Fruit fly (Drosophila melanogaster): Measurements from ENCODE around the gene CG42446.

CG42446 gene

DNA sequence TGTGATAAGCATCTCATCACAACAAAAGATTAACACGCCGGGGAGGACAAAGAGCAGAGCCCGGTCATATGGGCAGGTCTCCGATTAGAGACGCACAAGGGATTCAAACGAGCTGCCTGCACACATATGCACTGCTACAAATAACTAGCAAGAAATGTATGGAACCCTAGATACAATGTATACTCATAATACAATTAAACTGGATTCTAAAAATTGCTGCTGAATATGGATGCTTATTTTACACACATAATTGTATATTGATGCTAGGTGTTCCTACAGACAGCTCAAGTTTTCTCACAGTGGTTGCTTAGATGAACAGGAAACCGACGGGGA lies 22.9 kb downstream of the CG42446 start (continued):
- peak; percentile 34 for TF ChIP-seq CG16779 (tag; optimal IDR thresholded peaks at IDR 0.05)
- TF ChIP-seq spab (GFP tag; optimal IDR thresholded peaks at IDR 0.05) = peak; percentile 18
- no peak for TF ChIP-seq vri (GFP tag; optimal IDR thresholded peaks at IDR 0.05)
- TF ChIP-seq Sox102F (GFP tag; optimal IDR thresholded peaks at IDR 0.05) = peak; percentile 45
- TF ChIP-seq CG10669 (GFP tag; optimal IDR thresholded peaks at IDR 0.05) = peak; percentile 43
- peak; percentile 60 for TF ChIP-seq CG32006 (GFP tag; optimal IDR thresholded peaks at IDR 0.05)
- TF ChIP-seq salr (GFP tag; optimal IDR thresholded peaks at IDR 0.05) = peak; percentile 7 to 13
- TF ChIP-seq Lpt (GFP tag; optimal IDR thresholded peaks at IDR 0.05) = peak; percentile 2
- TF ChIP-seq dac (GFP tag; optimal IDR thresholded peaks at IDR 0.05) = no peak
- TF ChIP-seq CG6163 (GFP tag; IDR thresholded peaks at IDR 0.05) = peak; percentile 75
- peak; percentile 24 for TF ChIP-seq CG6808 (GFP tag; optimal IDR thresholded peaks at IDR 0.05)
- TF ChIP-seq Hr4 (GFP tag; optimal IDR thresholded peaks at IDR 0.05) = peak; percentile 58
- no peak for TF ChIP-seq CG8319 (GFP tag; optimal IDR thresholded peaks at IDR 0.05)
- TF ChIP-seq CG34406 (GFP tag; optimal IDR thresholded peaks at IDR 0.05) = peak; percentile 36
- no peak for TF ChIP-seq CG7368 (GFP tag; optimal IDR thresholded peaks at IDR 0.05)
- peak; percentile 40 for TF ChIP-seq net (GFP tag; optimal IDR thresholded peaks at IDR 0.05)
- no peak for TF ChIP-seq fd85E (GFP tag; optimal IDR thresholded peaks at IDR 0.05)
- TF ChIP-seq Eip78C (GFP tag) = peak; percentile 84
- peak; percentile 41 for TF ChIP-seq CG1621 (tag; optimal IDR thresholded peaks at IDR 0.05)
- peak; percentile 40 for TF ChIP-seq Met (GFP tag; optimal IDR thresholded peaks at IDR 0.05)
- peak; percentile 30 for TF ChIP-seq lz (GFP tag; optimal IDR thresholded peaks at IDR 0.05)
- TF ChIP-seq CG8119 (GFP tag; IDR thresholded peaks at IDR 0.05) = peak; percentile 33; the same call in 1 of the 3 replicates
- peak; percentile 55 for TF ChIP-seq Eip75B (GFP tag; optimal IDR thresholded peaks at IDR 0.05)
- TF ChIP-seq CG11902 (GFP tag; optimal IDR thresholded peaks at IDR 0.05) = peak; percentile 17
- TF ChIP-seq CG31627 (GFP tag; optimal IDR thresholded peaks at IDR 0.05) = peak; percentile 14
- TF ChIP-seq fd59A (GFP tag; optimal IDR thresholded peaks at IDR 0.05) = peak; percentile 29
- TF ChIP-seq pdm3 (GFP tag; optimal IDR thresholded peaks at IDR 0.05) = peak; percentile 66

DNA sequence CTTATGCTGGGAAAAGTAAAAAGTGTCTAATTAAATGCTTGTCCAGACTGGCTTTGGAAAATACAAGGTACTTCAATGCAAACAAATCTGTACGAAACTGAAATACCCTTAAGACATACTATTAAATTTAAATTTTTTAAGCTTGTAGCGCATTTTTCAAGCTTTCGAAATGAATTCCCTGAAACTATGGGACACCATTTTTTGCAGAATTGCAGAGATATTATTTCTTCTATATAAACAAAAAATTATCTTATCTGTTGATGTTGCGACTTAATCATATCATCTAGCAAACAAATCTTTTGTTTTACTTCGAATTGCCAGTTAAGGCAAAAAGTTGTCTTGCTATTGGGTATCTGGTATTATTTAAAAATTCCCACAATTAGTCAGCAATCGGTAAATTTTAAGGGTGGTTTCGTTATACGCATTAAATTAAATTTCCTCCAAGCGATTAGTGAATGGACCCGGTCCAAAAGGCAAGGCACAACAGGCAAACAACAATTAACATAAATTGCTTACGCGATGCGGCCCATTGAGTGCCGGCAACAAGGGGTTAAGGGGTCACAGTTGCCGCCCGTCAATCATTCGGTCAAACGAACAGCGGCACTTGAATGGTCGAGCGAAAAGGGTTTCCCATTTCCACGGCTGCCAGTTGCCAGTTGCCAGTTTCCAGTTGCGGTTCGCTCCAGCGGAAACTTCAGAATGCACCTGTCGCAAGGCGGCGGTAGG lies 23.4 kb downstream of the CG42446 start:
- peak; percentile 53 for TF ChIP-seq pdm3 (GFP tag; optimal IDR thresholded peaks at IDR 0.05)
- TF ChIP-seq dsx (GFP tag; optimal IDR thresholded peaks at IDR 0.05; ENCODE audit: poor library complexity, severe bottlenecking) = no peak
- TF ChIP-seq salr (GFP tag; optimal IDR thresholded peaks at IDR 0.05) = peak in 1 of 2 experiments; percentile 60
- TF ChIP-seq Hr39 (GFP tag; optimal IDR thresholded peaks at IDR 0.05) = peak; percentile 56
- peak; percentile 4 for TF ChIP-seq CG10669 (GFP tag; optimal IDR thresholded peaks at IDR 0.05)
- TF ChIP-seq CG11902 (GFP tag; optimal IDR thresholded peaks at IDR 0.05) = no peak
- TF ChIP-seq esn (GFP tag; optimal IDR thresholded peaks at IDR 0.05) = peak; percentile 66
- TF ChIP-seq Sox14 (GFP tag; optimal IDR thresholded peaks at IDR 0.05) = peak; percentile 38
- no peak for TF ChIP-seq CG11294 (GFP tag; IDR thresholded peaks at IDR 0.05)
- no peak for TF ChIP-seq Ets96B (tag; optimal IDR thresholded peaks at IDR 0.05)
- no peak for TF ChIP-seq Gug (GFP tag; IDR thresholded peaks at IDR 0.05)
- TF ChIP-seq CG32006 (GFP tag; optimal IDR thresholded peaks at IDR 0.05) = peak; percentile 90
- TF ChIP-seq CG1621 (tag; optimal IDR thresholded peaks at IDR 0.05) = no peak
- TF ChIP-seq CG6854 (GFP tag; optimal IDR thresholded peaks at IDR 0.05) = no peak
- TF ChIP-seq CG8319 (GFP tag; optimal IDR thresholded peaks at IDR 0.05) = no peak
- TF ChIP-seq CG6163 (GFP tag; IDR thresholded peaks at IDR 0.05) = no peak
- TF ChIP-seq CG3032 (tag; optimal IDR thresholded peaks at IDR 0.05) = no peak
- TF ChIP-seq CG8632 (GFP tag; optimal IDR thresholded peaks at IDR 0.05) = no peak
- peak; percentile 17 for TF ChIP-seq achi (GFP tag; optimal IDR thresholded peaks at IDR 0.05)
- peak; percentile 15 for TF ChIP-seq acj6 (GFP tag; optimal IDR thresholded peaks at IDR 0.05)
- peak; percentile 38 for TF ChIP-seq CG10631 (GFP tag; optimal IDR thresholded peaks at IDR 0.05)
- TF ChIP-seq topi (GFP tag; optimal IDR thresholded peaks at IDR 0.05) = peak; percentile 56
- peak; percentile 39 for TF ChIP-seq cyc (GFP tag; optimal IDR thresholded peaks at IDR 0.05)
- TF ChIP-seq spab (GFP tag; optimal IDR thresholded peaks at IDR 0.05) = no peak
- no peak for TF ChIP-seq Sox15 (GFP tag; optimal IDR thresholded peaks at IDR 0.05)
- peak; percentile 70 for TF ChIP-seq CG4318 (GFP tag; optimal IDR thresholded peaks at IDR 0.05)
- no peak for TF ChIP-seq Eip93F (GFP tag; optimal IDR thresholded peaks at IDR 0.05)
- 0 out of 3 replicates have a peak, but pooled peaks have one; percentile 43 for TF ChIP-seq eg (GFP tag; IDR thresholded peaks at IDR 0.05)
- TF ChIP-seq ss (GFP tag; optimal IDR thresholded peaks at IDR 0.05) = no peak
- no peak for TF ChIP-seq CG7368 (GFP tag; optimal IDR thresholded peaks at IDR 0.05)
- no peak for TF ChIP-seq Hr38 (GFP tag; optimal IDR thresholded peaks at IDR 0.05)
- no peak for TF ChIP-seq CG9139 (GFP tag; optimal IDR thresholded peaks at IDR 0.05)
